Worm (Caenorhabditis elegans): ENCODE data around the gene chil-26.

DNA sequence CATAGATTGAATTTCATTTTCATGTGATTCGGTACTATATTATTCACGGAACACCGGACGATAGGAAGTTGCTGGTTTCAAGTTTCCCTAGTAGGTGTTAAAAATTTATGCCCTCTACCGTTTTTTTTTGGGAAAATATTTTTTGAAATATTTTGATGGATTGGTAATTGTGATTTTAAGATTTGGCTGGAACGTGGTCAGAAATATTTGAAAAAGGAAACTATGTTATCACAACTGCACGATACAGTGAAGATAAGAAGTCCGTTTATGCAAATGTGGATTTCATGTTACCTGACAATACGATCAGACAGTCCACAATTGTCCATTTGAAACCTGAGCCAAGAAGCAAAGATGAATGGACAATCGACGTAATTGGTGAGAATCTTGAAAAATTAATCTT lies 48.1 kb downstream of the chil-26 start, which contains the start of gene AH6.17:
- TF ChIP-seq ama-1 (optimal IDR thresholded peaks at IDR 0.05) (no peak), hmbx-1 (tag; optimal IDR thresholded peaks at IDR 0.05) (no peak), hnd-1 (tag; optimal IDR thresholded peaks at IDR 0.05) (no peak), tra-4 (tag; optimal IDR thresholded peaks at IDR 0.05) (no peak), pes-1 (GFP tag; IDR thresholded peaks at IDR 0.05) (no peak), sea-1 (GFP tag; conservative IDR thresholded peaks at IDR 0.05) (no peak), tbx-37 (GFP tag; conservative IDR thresholded peaks at IDR 0.05) (no peak), B0310.2 (tag; optimal IDR thresholded peaks at IDR 0.05) (no peak), hmg-4 (GFP tag; optimal IDR thresholded peaks at IDR 0.05) (no peak), aly-1 (tag; optimal IDR thresholded peaks at IDR 0.05) (no peak), ceh-13 (GFP tag; optimal IDR thresholded peaks at IDR 0.05) (no peak)
